Worm (Caenorhabditis elegans) whole organism, mixed stage, embryonic: ENCODE measurements around the gene abu-1.

ENCODE experiments used
- M03D4.4 ChIP-seq: sonication (generic microtip); optimal IDR thresholded peaks from 2 replicates; lab custom pipeline; 2017; ENCODE audit warnings: mild to moderate bottlenecking, missing genetic modification characterization, missing compliant biosample characterization
- bed-3 ChIP-seq: fragments of 200-800 bp; sonication (Bioruptor generic); optimal IDR thresholded peaks from 3 replicates; lab custom pipeline; 2018; ENCODE audit warnings: mild to moderate bottlenecking, missing genetic modification characterization, moderate library complexity, missing compliant biosample characterization
- blmp-1 ChIP-seq: fragments of 150-350 bp; optimal IDR thresholded peaks from 2 replicates; lab custom pipeline; 2014; ENCODE audit warnings: missing biosample characterization, missing genetic modification characterization
- ceh-39 ChIP-seq: fragments of 150-350 bp; optimal IDR thresholded peaks from 2 replicates; lab custom pipeline; 2014; ENCODE audit warnings: missing biosample characterization, missing genetic modification characterization
- ceh-43 ChIP-seq: fragments of 200-800 bp; sonication (Bioruptor generic); optimal IDR thresholded peaks from 2 replicates; lab custom pipeline; 2018; ENCODE audit warnings: mild to moderate bottlenecking, missing genetic modification characterization, moderate library complexity, missing compliant biosample characterization
- ceh-83 ChIP-seq: fragments of 200-800 bp; sonication (Bioruptor generic); optimal IDR thresholded peaks from 2 replicates; lab custom pipeline; 2018; ENCODE audit warnings: mild to moderate bottlenecking, missing genetic modification characterization, missing compliant biosample characterization
- ces-1 ChIP-seq: fragments of 150-350 bp; optimal IDR thresholded peaks from 2 replicates; lab custom pipeline; 2014; ENCODE audit warnings: missing biosample characterization, missing genetic modification reagents, missing genetic modification characterization
- cnd-1 ChIP-seq: fragments of 200-800 bp; sonication (Bioruptor generic); optimal IDR thresholded peaks from 2 replicates; lab custom pipeline; 2018; ENCODE audit warnings: mild to moderate bottlenecking, missing genetic modification characterization, missing compliant biosample characterization
- drap-1 ChIP-seq: fragments of 200-800 bp; sonication (Bioruptor generic); optimal IDR thresholded peaks from 3 replicates; lab custom pipeline; 2018; ENCODE audit warnings: mild to moderate bottlenecking, missing genetic modification characterization, missing compliant biosample characterization
- elt-3 ChIP-seq: fragments of 150-350 bp; optimal IDR thresholded peaks from 2 replicates; lab custom pipeline; 2014; ENCODE audit warnings: missing biosample characterization, missing genetic modification characterization
- flh-1 ChIP-seq: fragments of 200-800 bp; sonication (Bioruptor generic); optimal IDR thresholded peaks from 2 replicates; lab custom pipeline; 2018; ENCODE audit warnings: mild to moderate bottlenecking, missing genetic modification characterization, moderate library complexity, missing compliant biosample characterization
- ham-2 ChIP-seq: fragments of 200-800 bp; sonication (Bioruptor generic); optimal IDR thresholded peaks from 2 replicates; lab custom pipeline; 2018; ENCODE audit warnings: mild to moderate bottlenecking, missing genetic modification characterization, missing compliant biosample characterization
- hlh-1 ChIP-seq: fragments of 150-350 bp; optimal IDR thresholded peaks from 2 replicates; lab custom pipeline; 2014; ENCODE audit warnings: missing biosample characterization, missing genetic modification reagents, missing genetic modification characterization
- lin-13 ChIP-seq: fragments of 150-350 bp; optimal IDR thresholded peaks from 2 replicates; lab custom pipeline; 2014; ENCODE audit warnings: missing biosample characterization, missing genetic modification characterization
- lin-32 ChIP-seq: fragments of 200-800 bp; sonication (Bioruptor generic); optimal IDR thresholded peaks from 2 replicates; lab custom pipeline; 2018; ENCODE audit warnings: mild to moderate bottlenecking, missing genetic modification characterization, missing compliant biosample characterization
- lsy-2 ChIP-seq: fragments of 150-350 bp; optimal IDR thresholded peaks from 2 replicates; lab custom pipeline; 2014; ENCODE audit warnings: missing biosample characterization, missing genetic modification characterization
- mab-5 ChIP-seq: fragments of 150-350 bp; optimal IDR thresholded peaks from 2 replicates; lab custom pipeline; 2014; ENCODE audit warnings: missing biosample characterization, missing genetic modification characterization
- mep-1 ChIP-seq: fragments of 150-350 bp; optimal IDR thresholded peaks from 2 replicates; lab custom pipeline; 2017; ENCODE audit warnings: missing biosample characterization, missing genetic modification reagents, missing genetic modification characterization, inconsistent platforms
- mls-2 ChIP-seq: sonication (generic microtip); optimal IDR thresholded peaks from 2 replicates; lab custom pipeline; 2016; ENCODE audit warnings: mild to moderate bottlenecking, missing genetic modification characterization, moderate library complexity, missing compliant biosample characterization
- nhr-12 ChIP-seq: fragments of 150-350 bp; optimal IDR thresholded peaks from 2 replicates; lab custom pipeline; 2014; ENCODE audit warnings: missing biosample characterization, missing genetic modification characterization
- nhr-2 ChIP-seq: fragments of 150-350 bp; optimal IDR thresholded peaks from 2 replicates; lab custom pipeline; 2014; ENCODE audit warnings: missing biosample characterization, missing genetic modification characterization
- nhr-237 ChIP-seq: fragments of 150-350 bp; optimal IDR thresholded peaks from 2 replicates; lab custom pipeline; 2014; ENCODE audit warnings: missing biosample characterization, missing genetic modification characterization
- nhr-28 ChIP-seq: fragments of 150-350 bp; optimal IDR thresholded peaks from 2 replicates; lab custom pipeline; 2014; ENCODE audit warnings: missing biosample characterization, missing genetic modification characterization
- nhr-76 ChIP-seq: sonication (generic microtip); optimal IDR thresholded peaks from 2 replicates; lab custom pipeline; 2017; ENCODE audit warnings: missing biosample characterization, missing genetic modification characterization
- pha-4 ChIP-seq: fragments of 150-350 bp; optimal IDR thresholded peaks from 2 replicates; lab custom pipeline; 2018; ENCODE audit warnings: missing biosample characterization, missing genetic modification reagents, missing genetic modification characterization
- sem-2 ChIP-seq: fragments of 200-800 bp; sonication (Bioruptor generic); optimal IDR thresholded peaks from 2 replicates; lab custom pipeline; 2018; ENCODE audit warnings: mild to moderate bottlenecking, missing genetic modification characterization, missing compliant biosample characterization
- snpc-4 ChIP-seq: fragments of 150-350 bp; optimal IDR thresholded peaks from 2 replicates; lab custom pipeline; 2014; ENCODE audit warnings: missing biosample characterization, missing genetic modification characterization
- sptf-1 ChIP-seq: sonication (generic microtip); optimal IDR thresholded peaks from 2 replicates; lab custom pipeline; 2017; ENCODE audit warnings: mild to moderate bottlenecking, missing genetic modification characterization, moderate library complexity, missing compliant biosample characterization
- unc-39 ChIP-seq: fragments of 150-350 bp; optimal IDR thresholded peaks from 2 replicates; lab custom pipeline; 2014; ENCODE audit warnings: missing biosample characterization, missing genetic modification characterization
- zip-8 ChIP-seq: fragments of 150-350 bp; optimal IDR thresholded peaks from 2 replicates; lab custom pipeline; 2014; ENCODE audit warnings: missing biosample characterization, missing genetic modification characterization

The abu-1 gene

DNA sequence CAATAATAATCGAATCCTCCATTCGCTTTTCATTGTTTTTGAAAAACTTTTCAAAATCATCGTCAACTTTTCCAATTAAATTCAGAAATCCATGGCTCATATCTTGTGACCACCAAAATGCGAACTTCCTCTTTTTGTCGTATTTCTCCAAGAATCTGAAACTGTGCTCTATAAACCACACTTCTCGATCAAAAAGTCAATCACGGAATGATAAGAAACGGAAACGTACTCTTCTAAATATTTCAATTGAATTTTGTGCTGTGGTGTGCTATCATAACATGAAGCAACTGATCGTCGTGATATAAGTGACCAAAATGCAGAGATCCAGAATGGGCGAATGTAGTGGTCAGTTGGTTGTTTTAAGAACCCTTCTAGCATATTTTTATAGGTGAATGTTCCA is 23.1 kb upstream of the abu-1 start:
- TF ChIP-seq elt-3 (tag; lab: Kevin White, UChicago), result no peak
- no peak for TF ChIP-seq mab-5 (tag; lab: Kevin White, UChicago)
- TF ChIP-seq ceh-43, result no peak
- TF ChIP-seq lin-32 (GFP tag; lab: Kevin White, UChicago), result no peak
- TF ChIP-seq zip-8 (tag; lab: Kevin White, UChicago), result no peak
- no peak for TF ChIP-seq blmp-1 (tag; lab: Kevin White, UChicago)
- no peak for TF ChIP-seq lsy-2 (tag; lab: Kevin White, UChicago)
- TF ChIP-seq drap-1, result no peak
- TF ChIP-seq pha-4 (tag; lab: Kevin White, UChicago), result no peak
- TF ChIP-seq ham-2, result no peak
- no peak for TF ChIP-seq mls-2 (tag; lab: Kevin White, UChicago)
- no peak for TF ChIP-seq sem-2 (GFP tag; lab: Kevin White, UChicago)

ce11 chrV:10402804-10403203 is 21.2 kb upstream of the abu-1 start, which contains the start of gene F15H10.8:
TSS of gene F15H10.8 (minus strand) at chrV:10402904.
- TF ChIP-seq M03D4.4 (tag; lab: Kevin White, UChicago) (no peak), mab-5 (tag; lab: Kevin White, UChicago) (no peak), ham-2 (no peak), ceh-43 (no peak), ces-1 (GFP tag; lab: Kevin White, UChicago) (no peak), nhr-28 (no peak), mls-2 (tag; lab: Kevin White, UChicago) (no peak), lsy-2 (tag; lab: Kevin White, UChicago) (no peak)

- TF ChIP-seq zip-8 (tag; lab: Kevin White, UChicago) (no peak), flh-1 (no peak), mls-2 (tag; lab: Kevin White, UChicago) (no peak), nhr-237 (tag; lab: Kevin White, UChicago) (no peak), elt-3 (tag; lab: Kevin White, UChicago) (no peak), bed-3 (no peak), lin-32 (GFP tag; lab: Kevin White, UChicago) (no peak), mep-1 (no peak), sem-2 (GFP tag; lab: Kevin White, UChicago) (no peak), snpc-4 (tag; lab: Kevin White, UChicago) (no peak), lin-13 (tag; lab: Kevin White, UChicago) (no peak), sptf-1 (no peak), ceh-83 (no peak), ham-2 (no peak), blmp-1 (tag; lab: Kevin White, UChicago) (no peak), mab-5 (tag; lab: Kevin White, UChicago) (no peak)
- TF ChIP-seq, all 35 proteins: peak for 0
Measured at ce11 chrV:10399290-10399689, 17.7 kb upstream of the abu-1 start.

- TF ChIP-seq nhr-12 (tag; lab: Kevin White, UChicago), result no peak
- no peak for TF ChIP-seq nhr-2
- no peak for TF ChIP-seq lin-32 (GFP tag; lab: Kevin White, UChicago)
- TF ChIP-seq ceh-43, result no peak
- no peak for TF ChIP-seq ceh-83
- TF ChIP-seq sptf-1, result no peak
- no peak for TF ChIP-seq hlh-1 (tag; lab: Kevin White, UChicago)
- no peak for TF ChIP-seq lsy-2 (tag; lab: Kevin White, UChicago)
- TF ChIP-seq drap-1, result no peak
- no peak for TF ChIP-seq pha-4 (tag; lab: Kevin White, UChicago)
Measured at ce11 chrV:10398431-10398830, 16.8 kb upstream of the abu-1 start, which contains the start of gene ugt-2. TSS of gene ugt-2 (plus strand) at chrV:10398801.

DNA sequence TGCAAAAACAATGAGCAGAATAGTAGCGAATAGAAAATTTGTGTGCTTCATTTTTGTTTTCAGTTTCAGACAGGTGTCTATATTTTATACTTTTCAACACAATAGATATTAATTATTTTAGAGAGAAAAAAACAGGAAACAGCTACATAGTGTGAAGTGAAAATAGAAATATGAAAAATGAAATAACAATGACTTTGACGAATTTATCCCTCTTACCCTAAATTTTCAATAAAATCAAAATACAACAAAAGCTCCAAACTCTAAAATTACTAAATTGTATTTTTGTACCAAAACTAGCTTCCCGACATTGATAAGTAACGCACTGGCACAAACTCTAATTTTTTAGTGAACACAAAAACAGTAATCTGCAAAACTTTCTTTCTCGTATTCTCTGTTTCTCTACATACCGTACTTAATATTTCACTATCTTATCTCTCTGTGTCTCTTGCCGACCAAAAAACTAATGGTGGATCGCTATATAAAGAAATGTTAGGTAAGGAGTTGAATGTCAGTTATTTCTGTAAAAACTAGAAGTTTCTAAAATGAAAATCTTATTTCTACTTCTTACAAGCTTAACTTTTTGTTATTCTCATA is 13.6 kb upstream of the abu-1 start, which contains the start of the genes col-151 and ugt-1:
Gene col-151 (minus strand): TSS at position 51 of the 594 bp plus-strand sequence.
Gene ugt-1 (plus strand): TSS at position 491 of the 594 bp plus-strand sequence.
- no peak for TF ChIP-seq snpc-4 (tag; lab: Kevin White, UChicago)
- TF ChIP-seq sptf-1, result no peak
- TF ChIP-seq cnd-1 (tag; lab: Kevin White, UChicago), result no peak
- no peak for TF ChIP-seq nhr-76 (tag; lab: Kevin White, UChicago)
- no peak for TF ChIP-seq unc-39 (tag; lab: Kevin White, UChicago)
- no peak for TF ChIP-seq bed-3
- TF ChIP-seq nhr-28, result no peak
- no peak for TF ChIP-seq ceh-43
- TF ChIP-seq nhr-2, result no peak
- TF ChIP-seq sem-2 (GFP tag; lab: Kevin White, UChicago), result no peak
- TF ChIP-seq ham-2, result no peak
- TF ChIP-seq elt-3 (tag; lab: Kevin White, UChicago), result no peak
- TF ChIP-seq ceh-39 (tag; lab: Kevin White, UChicago), result no peak
- TF ChIP-seq nhr-237 (tag; lab: Kevin White, UChicago), result no peak
